Fruit fly (Drosophila melanogaster) whole organism, pupa: Measurements from ENCODE around the gene Fas3.

ENCODE experiments used
- CG10348 ChIP-seq: fragments of 200-800 bp; sonication (Bioruptor generic); IDR thresholded peaks from 2 replicates; pipeline ENCODE4 v1.3.6; 2022; ENCODE audit warnings: missing biosample characterization, missing genetic modification characterization
- CG12605 ChIP-seq: fragments of 200-800 bp; sonication (Bioruptor generic); IDR thresholded peaks from 2 replicates; pipeline ENCODE4 v1.3.6; 2022; ENCODE audit warnings: missing biosample characterization, missing genetic modification characterization
- CG13204 ChIP-seq: fragments of 200-800 bp; sonication (Bioruptor generic); optimal IDR thresholded peaks from 2 replicates; lab custom pipeline; 2018; ENCODE audit warnings: missing biosample characterization, mild to moderate bottlenecking, missing genetic modification characterization, moderate library complexity
- CG14655 ChIP-seq: fragments of 200-800 bp; sonication (Bioruptor generic); optimal IDR thresholded peaks from 3 replicates; lab custom pipeline; 2017; ENCODE audit warnings: mild to moderate bottlenecking, missing biosample characterization, missing genetic modification reagents, missing genetic modification characterization
- CG15710 ChIP-seq: fragments of 200-800 bp; sonication (Bioruptor generic); optimal IDR thresholded peaks from 2 replicates; lab custom pipeline; 2018; ENCODE audit warnings: missing biosample characterization, mild to moderate bottlenecking, missing genetic modification characterization, moderate library complexity
- CG17806 ChIP-seq: fragments of 200-800 bp; sonication (Bioruptor generic); optimal IDR thresholded peaks from 2 replicates; lab custom pipeline; 2018; ENCODE audit warnings: missing biosample characterization, mild to moderate bottlenecking, missing genetic modification characterization, moderate library complexity
- CG32121 ChIP-seq: fragments of 200-800 bp; sonication (Bioruptor generic); IDR thresholded peaks from 2 replicates; pipeline ENCODE4 v1.3.6; 2022; ENCODE audit warnings: missing biosample characterization, missing genetic modification characterization
- CG34367 ChIP-seq: fragments of 200-800 bp; sonication (Bioruptor generic); optimal IDR thresholded peaks from 2 replicates; lab custom pipeline; 2018; ENCODE audit warnings: missing biosample characterization, mild to moderate bottlenecking, missing genetic modification characterization
- CG4496 ChIP-seq: fragments of 200-800 bp; sonication (Bioruptor generic); IDR thresholded peaks from 3 replicates; pipeline ENCODE4 v1.3.6; 2022; ENCODE audit warnings: missing biosample characterization, missing genetic modification characterization
- CG8159 ChIP-seq: fragments of 200-800 bp; sonication (Bioruptor generic); optimal IDR thresholded peaks from 3 replicates; lab custom pipeline; 2018; ENCODE audit warnings: missing biosample characterization, mild to moderate bottlenecking, missing genetic modification characterization, moderate library complexity
- CG8301 ChIP-seq: fragments of 200-800 bp; sonication (Bioruptor generic); optimal IDR thresholded peaks from 2 replicates; lab custom pipeline; 2018; ENCODE audit warnings: missing biosample characterization, mild to moderate bottlenecking, missing genetic modification characterization
- CG9948 ChIP-seq: fragments of 200-800 bp; sonication (Bioruptor generic); optimal IDR thresholded peaks from 2 replicates; lab custom pipeline; 2018; ENCODE audit warnings: missing biosample characterization, mild to moderate bottlenecking, missing genetic modification characterization, moderate library complexity
- D1 ChIP-seq: fragments of 200-800 bp; sonication (Bioruptor generic); optimal IDR thresholded peaks from 2 replicates; lab custom pipeline; 2018; ENCODE audit warnings: missing biosample characterization, mild to moderate bottlenecking, missing genetic modification characterization, moderate library complexity
- EcR ChIP-seq: fragments of 200-800 bp; sonication (Bioruptor generic); optimal IDR thresholded peaks from 3 replicates; lab custom pipeline; 2019; ENCODE audit warnings: missing biosample characterization, missing genetic modification characterization, mild to moderate bottlenecking, moderate library complexity, missing genetic modification reagents
- Ets98B ChIP-seq: fragments of 200-800 bp; sonication (Bioruptor generic); IDR thresholded peaks from 2 replicates; pipeline ENCODE4 v1.3.6; 2022; ENCODE audit warnings: missing biosample characterization, missing genetic modification characterization
- Pif1A ChIP-seq: fragments of 200-800 bp; sonication (Bioruptor generic); optimal IDR thresholded peaks from 3 replicates; lab custom pipeline; 2016; ENCODE audit warnings: missing biosample characterization, missing genetic modification characterization
- Pif1B ChIP-seq: fragments of 200-800 bp; sonication (Bioruptor generic); optimal IDR thresholded peaks from 3 replicates; lab custom pipeline; 2016; ENCODE audit warnings: missing biosample characterization, missing genetic modification characterization
- Snoo ChIP-seq: fragments of 200-800 bp; sonication (Bioruptor generic); optimal IDR thresholded peaks from 3 replicates; lab custom pipeline; 2017; ENCODE audit warnings: missing biosample characterization, mild to moderate bottlenecking, missing genetic modification characterization, inconsistent platforms
- fd96Ca ChIP-seq: fragments of 200-800 bp; sonication (Bioruptor generic); IDR thresholded peaks from 3 replicates; pipeline ENCODE4 v1.3.6; 2022; ENCODE audit warnings: missing biosample characterization, missing genetic modification characterization
- gl ChIP-seq: fragments of 200-800 bp; sonication (Bioruptor generic); optimal IDR thresholded peaks from 2 replicates; lab custom pipeline; 2018; ENCODE audit warnings: missing biosample characterization, mild to moderate bottlenecking, missing genetic modification characterization
- rn ChIP-seq: fragments of 200-800 bp; sonication (Bioruptor generic); IDR thresholded peaks from 2 replicates; pipeline ENCODE4 v1.3.6; 2022; ENCODE audit warnings: missing biosample characterization, missing genetic modification characterization

Fas3 gene

dm6 chr2L:18292222-18292621 lies 27.7 kb upstream of the Fas3 start, which contains the start of gene Sfp36F:
TSS of gene Sfp36F (plus strand) at chr2L:18292522.
- TF ChIP-seq CG8159: no peak
- no peak for TF ChIP-seq D1
- TF ChIP-seq Pif1A (GFP tag; lab: Kevin White, UChicago): no peak
- TF ChIP-seq Ets98B: no peak
- TF ChIP-seq gl: no peak
- TF ChIP-seq CG12605 (GFP tag; lab: Robert Waterston, UW): no peak
- no peak for TF ChIP-seq CG10348 (GFP tag; lab: Robert Waterston, UW)
- no peak for TF ChIP-seq CG4496
- TF ChIP-seq CG34367 (tag; lab: Kevin White, UChicago): no peak

dm6 chr2L:18294421-18294890 lies 25.4 kb upstream of the Fas3 start, which contains the start of gene CG5790:
TSS of gene CG5790 (plus strand) at chr2L:18294840.
- TF ChIP-seq CG15710 (tag; lab: Kevin White, UChicago): no peak
- no peak for TF ChIP-seq CG34367 (tag; lab: Kevin White, UChicago)
- TF ChIP-seq CG12605 (GFP tag; lab: Robert Waterston, UW): no peak
- no peak for TF ChIP-seq CG9948
- no peak for TF ChIP-seq CG8159
- TF ChIP-seq Pif1A (GFP tag; lab: Kevin White, UChicago): no peak
- no peak for TF ChIP-seq CG8301 (tag; lab: Kevin White, UChicago)
- TF ChIP-seq D1: no peak
- TF ChIP-seq CG32121 (GFP tag; lab: Robert Waterston, UW): no peak
- no peak for TF ChIP-seq CG4496
- no peak for TF ChIP-seq Pif1B (GFP tag; lab: Kevin White, UChicago)
- no peak for TF ChIP-seq CG14655
- no peak for TF ChIP-seq CG10348 (GFP tag; lab: Robert Waterston, UW)
- TF ChIP-seq EcR (GFP tag; lab: Kevin White, UChicago): no peak
- no peak for TF ChIP-seq Snoo
- no peak for TF ChIP-seq gl

- TF ChIP-seq CG12605 (GFP tag; lab: Robert Waterston, UW) (no peak), CG14655 (peak; percentile 4), CG8159 (no peak), CG8301 (tag; lab: Kevin White, UChicago) (no peak), gl (no peak), Ets98B (no peak), Pif1A (GFP tag; lab: Kevin White, UChicago) (no peak)
These were observed 21.4 kb upstream of the Fas3 start for dm6 chr2L:18298541-18298940.

dm6 chr2L:18302780-18303179 lies 17.1 kb upstream of the Fas3 start:
- TF ChIP-seq fd96Ca: no peak
- TF ChIP-seq EcR (GFP tag; lab: Kevin White, UChicago): no peak
- TF ChIP-seq Pif1A (GFP tag; lab: Kevin White, UChicago): no peak
- TF ChIP-seq CG8301 (tag; lab: Kevin White, UChicago): no peak
- TF ChIP-seq gl: no peak
- TF ChIP-seq CG9948: no peak
- no peak for TF ChIP-seq CG13204 (GFP tag; lab: Kevin White, UChicago)

- TF ChIP-seq Snoo (no peak), CG13204 (GFP tag; lab: Kevin White, UChicago) (no peak), Pif1A (GFP tag; lab: Kevin White, UChicago) (no peak), Ets98B (no peak), CG4496 (no peak), Pif1B (GFP tag; lab: Kevin White, UChicago) (no peak), CG14655 (no peak), CG15710 (tag; lab: Kevin White, UChicago) (no peak), rn (GFP tag; lab: Robert Waterston, UW) (no peak), CG8159 (no peak), EcR (GFP tag; lab: Kevin White, UChicago) (no peak), CG34367 (tag; lab: Kevin White, UChicago) (no peak), gl (no peak), CG8301 (tag; lab: Kevin White, UChicago) (no peak), CG12605 (GFP tag; lab: Robert Waterston, UW) (no peak), CG32121 (GFP tag; lab: Robert Waterston, UW) (no peak), CG9948 (no peak)
These were observed 15.4 kb upstream of the Fas3 start for dm6 chr2L:18304469-18304868.

- TF ChIP-seq CG17806 (tag; lab: Kevin White, UChicago): peak; percentile 39
- no peak for TF ChIP-seq Snoo
- no peak for TF ChIP-seq Pif1A (GFP tag; lab: Kevin White, UChicago)
- TF ChIP-seq CG8159: peak; percentile 60
- TF ChIP-seq CG13204 (GFP tag; lab: Kevin White, UChicago): no peak
- no peak for TF ChIP-seq gl
- peak; percentile 60 for TF ChIP-seq CG14655
- no peak for TF ChIP-seq Ets98B
- TF ChIP-seq CG34367 (tag; lab: Kevin White, UChicago): no peak
- peak; percentile 54 for TF ChIP-seq CG9948
- TF ChIP-seq CG15710 (tag; lab: Kevin White, UChicago): peak; percentile 48
- TF ChIP-seq CG12605 (GFP tag; lab: Robert Waterston, UW): no peak
- no peak for TF ChIP-seq CG8301 (tag; lab: Kevin White, UChicago)
- no peak for TF ChIP-seq Pif1B (GFP tag; lab: Kevin White, UChicago)
- no peak for TF ChIP-seq fd96Ca
These were observed 14.7 kb upstream of the Fas3 start for dm6 chr2L:18305057-18305829.
